Fruit fly (Drosophila melanogaster) whole organism, embryonic: ENCODE measurements around the gene Sirt6.
A peak's percentile ranks its signal among the peaks of the same experiment; 100 is the strongest.

Source experiments
- Bteb2 ChIP-seq: fragments of 200-800 bp; sonication (Bioruptor generic); optimal IDR thresholded peaks from 2 replicates; lab custom pipeline; 2016; ENCODE audit warnings: missing biosample characterization, missing genetic modification characterization
- C15 ChIP-seq: fragments of 200-800 bp; sonication (Bioruptor generic); IDR thresholded peaks from 3 replicates; pipeline ENCODE4 v1.3.6; 2022; ENCODE audit warnings: missing biosample characterization, missing genetic modification characterization
- CG10462 ChIP-seq: fragments of 200-800 bp; sonication (Bioruptor generic); optimal IDR thresholded peaks from 2 replicates; lab custom pipeline; 2016; ENCODE audit warnings: missing biosample characterization, missing genetic modification characterization
- CG10543 ChIP-seq: fragments of 200-800 bp; sonication (Bioruptor generic); optimal IDR thresholded peaks from 3 replicates; lab custom pipeline; 2017; ENCODE audit warnings: missing biosample characterization, mild to moderate bottlenecking, missing genetic modification characterization, moderate library complexity
- CG14965 ChIP-seq: fragments of 200-800 bp; sonication (Bioruptor generic); optimal IDR thresholded peaks from 2 replicates; lab custom pipeline; 2016; ENCODE audit warnings: missing biosample characterization, missing genetic modification characterization, borderline replicate concordance
- CG1603 ChIP-seq: fragments of 200-800 bp; sonication (Bioruptor generic); optimal IDR thresholded peaks from 2 replicates; lab custom pipeline; 2019; ENCODE audit warnings: missing biosample characterization, mild to moderate bottlenecking, missing genetic modification characterization, moderate library complexity
- CG17612 ChIP-seq: fragments of 200-800 bp; sonication (Bioruptor generic); IDR thresholded peaks from 2 replicates; pipeline ENCODE4 v1.3.6; 2022; ENCODE audit warnings: missing biosample characterization, missing genetic modification characterization
- CG18262 ChIP-seq: fragments of 200-800 bp; optimal IDR thresholded peaks from 3 replicates; lab custom pipeline; 2019; ENCODE audit warnings: missing biosample characterization, mild to moderate bottlenecking, missing genetic modification characterization, moderate library complexity
- CG18599 ChIP-seq: fragments of 200-800 bp; sonication (Bioruptor generic); optimal IDR thresholded peaks from 3 replicates; lab custom pipeline; 2017; ENCODE audit warnings: missing biosample characterization, missing genetic modification characterization, mild to moderate bottlenecking, moderate library complexity, missing genetic modification reagents
- CG18619 ChIP-seq: fragments of 200-800 bp; sonication (Bioruptor generic); optimal IDR thresholded peaks from 3 replicates; lab custom pipeline; 2017; ENCODE audit warnings: missing biosample characterization, mild to moderate bottlenecking, missing genetic modification characterization
- CG2199 ChIP-seq: fragments of 200-800 bp; sonication (Bioruptor generic); IDR thresholded peaks from 3 replicates; pipeline ENCODE4 v1.3.6; 2022; ENCODE audit warnings: missing biosample characterization, missing genetic modification characterization
- CG2875 ChIP-seq: fragments of 200-800 bp; sonication (Bioruptor generic); optimal IDR thresholded peaks from 2 replicates; lab custom pipeline; 2017; ENCODE audit warnings: missing biosample characterization, mild to moderate bottlenecking, missing genetic modification characterization, missing genetic modification reagents
- CG32772 ChIP-seq: fragments of 200-800 bp; sonication (Bioruptor generic); IDR thresholded peaks from 2 replicates; pipeline ENCODE4 v1.3.6; 2022; ENCODE audit warnings: missing biosample characterization, missing genetic modification characterization
- CG4328 ChIP-seq: fragments of 200-800 bp; sonication (Bioruptor generic); optimal IDR thresholded peaks from 3 replicates; lab custom pipeline; 2017; ENCODE audit warnings: missing biosample characterization, missing genetic modification reagents, missing genetic modification characterization
- CG4707 ChIP-seq: fragments of 200-800 bp; sonication (Bioruptor generic); optimal IDR thresholded peaks from 2 replicates; lab custom pipeline; 2018; ENCODE audit warnings: missing biosample characterization, mild to moderate bottlenecking, missing genetic modification characterization, moderate library complexity
- CG6765 ChIP-seq: fragments of 200-800 bp; sonication (Bioruptor generic); optimal IDR thresholded peaks from 3 replicates; lab custom pipeline; 2017; ENCODE audit warnings: missing biosample characterization, mild to moderate bottlenecking, missing genetic modification characterization
- CG7556 ChIP-seq: fragments of 200-800 bp; sonication (Bioruptor generic); optimal IDR thresholded peaks from 2 replicates; lab custom pipeline; 2017; ENCODE audit warnings: missing biosample characterization, mild to moderate bottlenecking, missing genetic modification characterization
- CG7745 ChIP-seq: fragments of 200-800 bp; sonication (Bioruptor generic); optimal IDR thresholded peaks from 2 replicates; lab custom pipeline; 2018; ENCODE audit warnings: missing biosample characterization, mild to moderate bottlenecking, missing genetic modification characterization, moderate library complexity
- CG7786 ChIP-seq: fragments of 200-800 bp; sonication (Bioruptor generic); optimal IDR thresholded peaks from 2 replicates; lab custom pipeline; 2016; ENCODE audit warnings: missing biosample characterization, missing genetic modification characterization
- CG8478 ChIP-seq: fragments of >200 bp; optimal IDR thresholded peaks from 2 replicates; lab custom pipeline; 2018
- CHES-1-like ChIP-seq: fragments of 200-800 bp; sonication (Bioruptor generic); optimal IDR thresholded peaks from 2 replicates; lab custom pipeline; 2016; ENCODE audit warnings: missing biosample characterization, missing genetic modification characterization
- CrebB ChIP-seq: fragments of 200-800 bp; sonication (Bioruptor generic); optimal IDR thresholded peaks from 3 replicates; lab custom pipeline; 2018; ENCODE audit warnings: missing biosample characterization, mild to moderate bottlenecking, missing genetic modification characterization
- Dbx ChIP-seq: fragments of 200-800 bp; sonication (Bioruptor generic); IDR thresholded peaks from 3 replicates; pipeline ENCODE4 v1.3.6; 2022; ENCODE audit warnings: missing biosample characterization, missing genetic modification characterization
- Deaf1 ChIP-seq: fragments of 200-800 bp; optimal IDR thresholded peaks from 3 replicates; lab custom pipeline; 2019; ENCODE audit warnings: missing biosample characterization, mild to moderate bottlenecking, missing genetic modification characterization, moderate library complexity
- ERR ChIP-seq: fragments of 200-800 bp; sonication (Bioruptor generic); optimal IDR thresholded peaks from 2 replicates; lab custom pipeline; 2016; ENCODE audit warnings: missing biosample characterization, missing genetic modification characterization
- Gsc ChIP-seq: fragments of 200-800 bp; sonication (Bioruptor generic); IDR thresholded peaks from 2 replicates; pipeline ENCODE4 v1.3.6; 2022; ENCODE audit warnings: missing biosample characterization, missing genetic modification characterization
- Hr78 ChIP-seq, 2 experiments: fragments of 200-800 bp in 1 of 2; fragments of >200 bp in 1 of 2; sonication (Bioruptor generic) in 1 of 2; optimal IDR thresholded peaks; 2 replicates each; lab custom pipeline; 2017 to 2019; ENCODE audit warnings: missing biosample characterization in 2 of 2, missing genetic modification characterization in 2 of 2, mild to moderate bottlenecking in 1 of 2, moderate library complexity in 1 of 2
- Mad ChIP-seq: fragments of 200-800 bp; sonication (Bioruptor generic); optimal IDR thresholded peaks from 2 replicates; lab custom pipeline; 2016; ENCODE audit warnings: missing biosample characterization, missing genetic modification characterization
- NC2β ChIP-seq: fragments of 200-800 bp; sonication (Bioruptor generic); optimal IDR thresholded peaks from 2 replicates; lab custom pipeline; 2016; ENCODE audit warnings: missing biosample characterization, missing genetic modification characterization
- Neu2 ChIP-seq: fragments of 200-800 bp; sonication (Bioruptor generic); optimal IDR thresholded peaks from 3 replicates; lab custom pipeline; 2016; ENCODE audit warnings: missing biosample characterization, missing genetic modification characterization, borderline replicate concordance
- Poxn ChIP-seq: fragments of 200-800 bp; sonication (Bioruptor generic); IDR thresholded peaks from 2 replicates; pipeline ENCODE4 v1.3.6; 2022; ENCODE audit warnings: missing biosample characterization, missing genetic modification characterization
- Ravus ChIP-seq: fragments of 200-800 bp; sonication (Bioruptor generic); IDR thresholded peaks from 2 replicates; pipeline ENCODE4 v1.3.6; 2022; ENCODE audit warnings: missing biosample characterization, missing genetic modification characterization
- Scr ChIP-seq: fragments of 200-800 bp; sonication (Bioruptor generic); IDR thresholded peaks from 2 replicates; pipeline ENCODE4 v1.3.6; 2022; ENCODE audit warnings: missing biosample characterization, missing genetic modification characterization; ENCODE audit not compliant: partially characterized antibody
- Sry-β ChIP-seq: fragments of 200-800 bp; sonication (Bioruptor generic); optimal IDR thresholded peaks from 2 replicates; lab custom pipeline; 2018; ENCODE audit warnings: missing biosample characterization, mild to moderate bottlenecking, missing genetic modification characterization, moderate library complexity
- YL-1 ChIP-seq: fragments of 200-800 bp; sonication (Bioruptor generic); optimal IDR thresholded peaks from 3 replicates; lab custom pipeline; 2017; ENCODE audit warnings: missing biosample characterization, mild to moderate bottlenecking, missing genetic modification characterization
- bsh ChIP-seq, 2 experiments: fragments of 200-800 bp; sonication (Bioruptor generic); optimal IDR thresholded peaks; 2 replicates each; lab custom pipeline; 2017 to 2018; ENCODE audit warnings: mild to moderate bottlenecking in 2 of 2, missing biosample characterization in 2 of 2, missing genetic modification characterization in 2 of 2, moderate library complexity in 1 of 2
- cas ChIP-seq: fragments of 200-800 bp; sonication (Bioruptor generic); IDR thresholded peaks from 2 replicates; pipeline ENCODE4 v1.3.6; 2022; ENCODE audit warnings: missing biosample characterization, missing genetic modification characterization
- da ChIP-seq: fragments of 200-800 bp; sonication (Bioruptor generic); optimal IDR thresholded peaks from 2 replicates; lab custom pipeline; 2016; ENCODE audit warnings: missing biosample characterization, missing genetic modification characterization
- dimm ChIP-seq: fragments of 200-800 bp; sonication (Bioruptor generic); IDR thresholded peaks from 2 replicates; pipeline ENCODE4 v1.3.6; 2022; ENCODE audit warnings: missing biosample characterization, missing genetic modification characterization
- dmrt99B ChIP-seq: fragments of 200-800 bp; sonication (Bioruptor generic); optimal IDR thresholded peaks from 2 replicates; lab custom pipeline; 2018; ENCODE audit warnings: missing biosample characterization, mild to moderate bottlenecking, missing genetic modification characterization, moderate library complexity
- dpn ChIP-seq, 2 experiments: fragments of 200-800 bp; sonication (Bioruptor generic); optimal IDR thresholded peaks; 3 replicates each; lab custom pipeline; 2016; ENCODE audit warnings: missing biosample characterization in 2 of 2, missing genetic modification characterization in 2 of 2
- ems ChIP-seq: fragments of 200-800 bp; sonication (Bioruptor generic); optimal IDR thresholded peaks from 3 replicates; lab custom pipeline; 2016; ENCODE audit warnings: missing biosample characterization, missing genetic modification characterization
- fu2 ChIP-seq: fragments of 200-800 bp; sonication (Bioruptor generic); optimal IDR thresholded peaks from 2 replicates; lab custom pipeline; 2016; ENCODE audit warnings: missing biosample characterization, missing genetic modification characterization
- hth ChIP-seq: fragments of >200 bp; optimal IDR thresholded peaks from 2 replicates; lab custom pipeline; 2017; ENCODE audit warnings: inconsistent platforms
- lab ChIP-seq: fragments of 200-800 bp; sonication (Bioruptor generic); optimal IDR thresholded peaks from 3 replicates; lab custom pipeline; 2017; ENCODE audit warnings: missing biosample characterization, missing genetic modification characterization, mild to moderate bottlenecking, moderate library complexity, missing genetic modification reagents
- rib ChIP-seq: fragments of 200-800 bp; sonication (Bioruptor generic); IDR thresholded peaks from 2 replicates; pipeline ENCODE4 v1.3.6; 2022; ENCODE audit warnings: missing biosample characterization, missing genetic modification characterization
- slbo ChIP-seq: fragments of 200-800 bp; sonication (Bioruptor generic); IDR thresholded peaks from 2 replicates; pipeline ENCODE4 v1.3.6; 2022; ENCODE audit warnings: missing biosample characterization, missing genetic modification characterization
- sqz ChIP-seq: fragments of 200-800 bp; sonication (Bioruptor generic); optimal IDR thresholded peaks from 3 replicates; lab custom pipeline; 2018; ENCODE audit warnings: missing biosample characterization, mild to moderate bottlenecking, missing genetic modification characterization
- tna ChIP-seq: fragments of 200-800 bp; sonication (Bioruptor generic); IDR thresholded peaks from 2 replicates; pipeline ENCODE4 v1.3.6; 2022; ENCODE audit warnings: missing biosample characterization, missing genetic modification characterization; ENCODE audit not compliant: partially characterized antibody
- ttk ChIP-seq: fragments of 200-800 bp; sonication (Bioruptor generic); IDR thresholded peaks from 2 replicates; pipeline ENCODE4 v2.1.2; 2022; ENCODE audit warnings: missing biosample characterization, missing genetic modification characterization
- wdn ChIP-seq: fragments of 200-800 bp; sonication (Bioruptor generic); IDR thresholded peaks from 2 replicates; pipeline ENCODE4 v1.3.6; 2022; ENCODE audit warnings: missing biosample characterization, missing genetic modification characterization
- wek ChIP-seq: fragments of 200-800 bp; sonication (Bioruptor generic); optimal IDR thresholded peaks from 3 replicates; lab custom pipeline; 2018; ENCODE audit warnings: missing biosample characterization, mild to moderate bottlenecking, missing genetic modification characterization, moderate library complexity

The Sirt6 gene

dm6 chr3R:10213430-10213829, 48.2 kb downstream of the Sirt6 start (continued):
- TF ChIP-seq C15 (GFP tag; lab: Robert Waterston, UW), result no peak
- TF ChIP-seq bsh (GFP tag; optimal IDR thresholded peaks at IDR 0.05; lab: Kevin White, UChicago), result peak in 1 of 2 experiments; percentile 73
- no peak for TF ChIP-seq CG7745 (tag; lab: Kevin White, UChicago)
- no peak for TF ChIP-seq Bteb2 (GFP tag; lab: Kevin White, UChicago)
- peak; percentile 30 for TF ChIP-seq CG18619 (GFP tag; lab: Kevin White, UChicago)
- TF ChIP-seq rib (GFP tag; lab: Robert Waterston, UW), result no peak
- no peak for TF ChIP-seq Neu2
- peak; percentile 74 for TF ChIP-seq lab (GFP tag; lab: Kevin White, UChicago)
- peak; percentile 64 for TF ChIP-seq slbo
- TF ChIP-seq ems (GFP tag; lab: Kevin White, UChicago), result no peak
- TF ChIP-seq CG4328 (GFP tag; lab: Kevin White, UChicago), result no peak
- TF ChIP-seq CG32772 (GFP tag; lab: Robert Waterston, UW), result peak; percentile 81
- no peak for TF ChIP-seq cas
- TF ChIP-seq Dbx (GFP tag; lab: Robert Waterston, UW), result no peak
- no peak for TF ChIP-seq sqz (GFP tag; lab: Kevin White, UChicago)
- no peak for TF ChIP-seq CG18262 (tag; lab: Kevin White, UChicago)
- TF ChIP-seq fu2 (GFP tag; lab: Kevin White, UChicago), result no peak
- no peak for TF ChIP-seq ERR (GFP tag; lab: Kevin White, UChicago)
- TF ChIP-seq tna (GFP tag; lab: Robert Waterston, UW), result no peak
- TF ChIP-seq da (GFP tag; lab: Kevin White, UChicago), result no peak
- TF ChIP-seq hth (lab: Kevin White, UChicago), result no peak
- TF ChIP-seq CG7786 (GFP tag; lab: Kevin White, UChicago), result no peak
- peak; percentile 60; the same call in 1 of the 2 replicates for TF ChIP-seq dimm (GFP tag; lab: Robert Waterston, UW)
- peak; percentile 89 for TF ChIP-seq dmrt99B (tag; lab: Kevin White, UChicago)
- peak in 1 of 2 experiments; percentile 64 for TF ChIP-seq dpn (GFP tag; optimal IDR thresholded peaks at IDR 0.05; lab: Kevin White, UChicago)
- peak; percentile 17 for TF ChIP-seq CrebB (tag; lab: Kevin White, UChicago)
- TF ChIP-seq YL-1, result no peak
- no peak for TF ChIP-seq CG7556 (GFP tag; lab: Kevin White, UChicago)
- no peak for TF ChIP-seq CG14965 (GFP tag; lab: Kevin White, UChicago)
- peak; percentile 19 for TF ChIP-seq CG4707 (GFP tag; lab: Kevin White, UChicago)
- no peak for TF ChIP-seq CG10543 (GFP tag; lab: Kevin White, UChicago)
- no peak for TF ChIP-seq wdn
- peak; percentile 70 for TF ChIP-seq CG1603
- TF ChIP-seq CHES-1-like, result no peak
- no peak for TF ChIP-seq Scr (GFP tag; lab: Robert Waterston, UW)
- TF ChIP-seq ttk (GFP tag; lab: Robert Waterston, UW), result peak; percentile 85
- TF ChIP-seq NC2β, result no peak
- no peak for TF ChIP-seq Sry-β (GFP tag; lab: Kevin White, UChicago)
- TF ChIP-seq CG6765 (GFP tag; lab: Kevin White, UChicago), result no peak
- no peak for TF ChIP-seq Hr78 (GFP tag; optimal IDR thresholded peaks at IDR 0.05; lab: Kevin White, UChicago)
- TF ChIP-seq Gsc (GFP tag; lab: Robert Waterston, UW), result peak; percentile 59
- TF ChIP-seq CG2199 (GFP tag; lab: Robert Waterston, UW), result peak; percentile 59; the same call in 1 of the 3 replicates
- no peak for TF ChIP-seq wek (GFP tag; lab: Kevin White, UChicago)
- peak; percentile 54 for TF ChIP-seq CG18599 (GFP tag; lab: Kevin White, UChicago)
- peak; percentile 2 for TF ChIP-seq CG10462
- TF ChIP-seq CG2875 (GFP tag; lab: Kevin White, UChicago), result peak; percentile 60
- TF ChIP-seq Poxn, result no peak
- peak; percentile 41 for TF ChIP-seq Ravus (GFP tag; lab: Robert Waterston, UW)
- TF ChIP-seq Mad (GFP tag; lab: Kevin White, UChicago), result no peak
- TF ChIP-seq CG17612 (GFP tag; lab: Robert Waterston, UW), result no peak
- no peak for TF ChIP-seq CG8478 (lab: Kevin White, UChicago)
- TF ChIP-seq Deaf1 (tag; lab: Kevin White, UChicago), result no peak
